Fruit fly (Drosophila melanogaster): ENCODE measurements around the gene Vml.

dm6 chrX:2242897-2243296, 32.7 kb upstream of the Vml start:
- TF ChIP-seq CG9948 (tag; optimal IDR thresholded peaks at IDR 0.05): no peak
- TF ChIP-seq CG4496 (GFP tag; IDR thresholded peaks at IDR 0.05): no peak
- TF ChIP-seq CG10348 (GFP tag; IDR thresholded peaks at IDR 0.05): no peak
- TF ChIP-seq Snoo (tag; optimal IDR thresholded peaks at IDR 0.05): no peak
- no peak for TF ChIP-seq CG14655 (GFP tag; optimal IDR thresholded peaks at IDR 0.05)
- no peak for TF ChIP-seq CG17806 (tag; optimal IDR thresholded peaks at IDR 0.05)
- no peak for TF ChIP-seq fd96Ca (GFP tag; IDR thresholded peaks at IDR 0.05)
- TF ChIP-seq Pif1B (GFP tag; optimal IDR thresholded peaks at IDR 0.05): no peak
- TF ChIP-seq rn (GFP tag; IDR thresholded peaks at IDR 0.05): no peak
- no peak for TF ChIP-seq CG8159 (tag; optimal IDR thresholded peaks at IDR 0.05)
- no peak for TF ChIP-seq D1 (tag; optimal IDR thresholded peaks at IDR 0.05)
- TF ChIP-seq gl (tag; optimal IDR thresholded peaks at IDR 0.05): no peak
- TF ChIP-seq EcR (GFP tag; optimal IDR thresholded peaks at IDR 0.05): no peak
- no peak for TF ChIP-seq CG12605 (GFP tag; IDR thresholded peaks at IDR 0.05)

Measured in whole organism, pupa.